Fruit fly (Drosophila melanogaster) whole organism, embryonic: ENCODE results near the gene Pi3K21B.

Experiments
- Aef1 ChIP-seq: fragments of 200-800 bp; sonication (Bioruptor generic); IDR thresholded peaks from 3 replicates; pipeline ENCODE4 v1.3.6; 2022; ENCODE audit warnings: missing biosample characterization, missing genetic modification characterization
- Bgb ChIP-seq: fragments of 200-800 bp; sonication (Bioruptor generic); IDR thresholded peaks from 2 replicates; pipeline ENCODE4 v1.3.6; 2022; ENCODE audit warnings: missing biosample characterization, missing genetic modification characterization; ENCODE audit not compliant: partially characterized antibody
- CG10267 ChIP-seq: fragments of 200-800 bp; sonication (Bioruptor generic); optimal IDR thresholded peaks from 2 replicates; lab custom pipeline; 2018; ENCODE audit warnings: missing biosample characterization, mild to moderate bottlenecking, missing genetic modification characterization, moderate library complexity
- CG10274 ChIP-seq: fragments of 200-800 bp; sonication (Bioruptor generic); optimal IDR thresholded peaks from 3 replicates; lab custom pipeline; 2017; ENCODE audit warnings: missing biosample characterization, mild to moderate bottlenecking, missing genetic modification characterization
- CG10543 ChIP-seq: fragments of 200-800 bp; sonication (Bioruptor generic); optimal IDR thresholded peaks from 3 replicates; lab custom pipeline; 2017; ENCODE audit warnings: missing biosample characterization, mild to moderate bottlenecking, missing genetic modification characterization, moderate library complexity
- CG10654 ChIP-seq: fragments of 200-800 bp; sonication (Bioruptor generic); optimal IDR thresholded peaks from 2 replicates; lab custom pipeline; 2016; ENCODE audit warnings: missing biosample characterization, missing genetic modification characterization
- CG11398 ChIP-seq: fragments of 200-800 bp; sonication (Bioruptor generic); optimal IDR thresholded peaks from 2 replicates; lab custom pipeline; 2016; ENCODE audit warnings: missing biosample characterization, missing genetic modification characterization
- CG12942 ChIP-seq: fragments of 200-800 bp; sonication (Bioruptor generic); optimal IDR thresholded peaks from 3 replicates; lab custom pipeline; 2016; ENCODE audit warnings: missing biosample characterization, missing genetic modification characterization
- CG14667 ChIP-seq: fragments of 200-800 bp; sonication (Bioruptor generic); IDR thresholded peaks from 2 replicates; pipeline ENCODE4 v1.3.6; 2022; ENCODE audit warnings: missing biosample characterization, missing genetic modification characterization
- CG1647 ChIP-seq: fragments of 200-800 bp; sonication (Bioruptor generic); optimal IDR thresholded peaks from 3 replicates; lab custom pipeline; 2016; ENCODE audit warnings: missing biosample characterization, missing genetic modification characterization
- CG16779 ChIP-seq: fragments of 200-800 bp; sonication (Bioruptor generic); IDR thresholded peaks from 2 replicates; pipeline ENCODE4 v1.3.6; 2022; ENCODE audit warnings: missing biosample characterization, missing genetic modification characterization
- CG16863 ChIP-seq: fragments of 200-800 bp; sonication (Bioruptor generic); optimal IDR thresholded peaks from 3 replicates; lab custom pipeline; 2016; ENCODE audit warnings: missing biosample characterization, missing genetic modification characterization
- CG17361 ChIP-seq: fragments of 200-800 bp; sonication (Bioruptor generic); IDR thresholded peaks from 3 replicates; pipeline ENCODE4 v1.3.6; 2022; ENCODE audit warnings: missing biosample characterization, missing genetic modification characterization
- CG17612 ChIP-seq: fragments of 200-800 bp; sonication (Bioruptor generic); IDR thresholded peaks from 2 replicates; pipeline ENCODE4 v1.3.6; 2022; ENCODE audit warnings: missing biosample characterization, missing genetic modification characterization
- CG18599 ChIP-seq: fragments of 200-800 bp; sonication (Bioruptor generic); optimal IDR thresholded peaks from 3 replicates; lab custom pipeline; 2017; ENCODE audit warnings: missing biosample characterization, missing genetic modification characterization, mild to moderate bottlenecking, moderate library complexity, missing genetic modification reagents
- CG34224 ChIP-seq: fragments of 200-800 bp; sonication (Bioruptor generic); IDR thresholded peaks from 3 replicates; pipeline ENCODE4 v1.3.6; 2022; ENCODE audit warnings: missing biosample characterization, missing genetic modification characterization; ENCODE audit not compliant: partially characterized antibody
- CG3995 ChIP-seq: fragments of 200-800 bp; sonication (Bioruptor generic); optimal IDR thresholded peaks from 3 replicates; lab custom pipeline; 2016; ENCODE audit warnings: missing biosample characterization, missing genetic modification characterization
- CG42726 ChIP-seq: fragments of 200-800 bp; sonication (Bioruptor generic); IDR thresholded peaks from 2 replicates; pipeline ENCODE4 v1.3.6; 2022; ENCODE audit warnings: missing biosample characterization, missing genetic modification characterization; ENCODE audit not compliant: partially characterized antibody
- CG6654 ChIP-seq: fragments of 200-800 bp; sonication (Bioruptor generic); optimal IDR thresholded peaks from 2 replicates; lab custom pipeline; 2017; ENCODE audit warnings: missing biosample characterization, mild to moderate bottlenecking, missing genetic modification characterization
- CG7786 ChIP-seq: fragments of 200-800 bp; sonication (Bioruptor generic); optimal IDR thresholded peaks from 2 replicates; lab custom pipeline; 2016; ENCODE audit warnings: missing biosample characterization, missing genetic modification characterization
- CG8944 ChIP-seq: fragments of 200-800 bp; sonication (Bioruptor generic); optimal IDR thresholded peaks from 3 replicates; lab custom pipeline; 2016; ENCODE audit warnings: missing biosample characterization, missing genetic modification characterization
- CG9932 ChIP-seq: fragments of 200-800 bp; sonication (Bioruptor generic); IDR thresholded peaks from 2 replicates; pipeline ENCODE4 v1.3.6; 2022; ENCODE audit warnings: missing biosample characterization, missing genetic modification characterization
- D19A ChIP-seq: fragments of 200-800 bp; optimal IDR thresholded peaks from 3 replicates; lab custom pipeline; 2019; ENCODE audit warnings: missing biosample characterization, mild to moderate bottlenecking, missing genetic modification characterization, moderate library complexity
- Hmx ChIP-seq: fragments of 200-800 bp; sonication (Bioruptor generic); optimal IDR thresholded peaks from 2 replicates; lab custom pipeline; 2016; ENCODE audit warnings: missing biosample characterization, missing genetic modification characterization
- Hr39 ChIP-seq: fragments of >200 bp; optimal IDR thresholded peaks from 2 replicates; lab custom pipeline; 2017
- Nf-YA ChIP-seq: fragments of 200-800 bp; sonication (Bioruptor generic); IDR thresholded peaks from 2 replicates; pipeline ENCODE4 v1.3.6; 2022; ENCODE audit warnings: missing biosample characterization, missing genetic modification characterization
- Oli ChIP-seq: fragments of 200-800 bp; sonication (Bioruptor generic); optimal IDR thresholded peaks from 2 replicates; lab custom pipeline; 2018; ENCODE audit warnings: missing biosample characterization, mild to moderate bottlenecking, missing genetic modification characterization, moderate library complexity
- Stat92E ChIP-seq, 3 experiments: fragments of >200 bp in 2 of 3; fragments of 200-800 bp in 1 of 3; sonication (Bioruptor generic) in 1 of 3; optimal IDR thresholded peaks; 2 replicates each; lab custom pipeline; 2017 to 2019; ENCODE audit warnings: missing biosample characterization in 3 of 3, missing genetic modification characterization in 3 of 3, mild to moderate bottlenecking in 1 of 3, moderate library complexity in 1 of 3
- caup ChIP-seq: fragments of 200-800 bp; sonication (Bioruptor generic); optimal IDR thresholded peaks from 3 replicates; lab custom pipeline; 2017; ENCODE audit warnings: missing biosample characterization, mild to moderate bottlenecking, missing genetic modification characterization, moderate library complexity; ENCODE audit not compliant: severe bottlenecking
- cg ChIP-seq: fragments of 200-800 bp; sonication (Bioruptor generic); optimal IDR thresholded peaks from 3 replicates; lab custom pipeline; 2019; ENCODE audit warnings: missing biosample characterization, mild to moderate bottlenecking, missing genetic modification characterization, moderate library complexity
- chinmo ChIP-seq: fragments of 200-800 bp; sonication (Bioruptor generic); IDR thresholded peaks from 4 replicates; pipeline ENCODE4 v1.3.6; 2022; ENCODE audit warnings: missing biosample characterization, missing genetic modification characterization; ENCODE audit not compliant: partially characterized antibody
- ci ChIP-seq: fragments of 200-800 bp; sonication (Bioruptor generic); IDR thresholded peaks from 3 replicates; pipeline ENCODE4 v1.3.6; 2022; ENCODE audit warnings: missing biosample characterization, missing genetic modification characterization
- crp ChIP-seq, 2 experiments: fragments of 200-800 bp; sonication (Bioruptor generic); optimal IDR thresholded peaks; 2 replicates in 1 of 2; 3 replicates in 1 of 2; lab custom pipeline; 2017; ENCODE audit warnings: missing biosample characterization in 2 of 2, missing genetic modification characterization in 2 of 2, mild to moderate bottlenecking in 1 of 2, moderate library complexity in 1 of 2
- emc ChIP-seq: fragments of 200-800 bp; sonication (Bioruptor generic); optimal IDR thresholded peaks from 2 replicates; lab custom pipeline; 2016; ENCODE audit warnings: missing biosample characterization, missing genetic modification characterization
- eyg ChIP-seq: fragments of 200-800 bp; sonication (Bioruptor generic); optimal IDR thresholded peaks from 3 replicates; lab custom pipeline; 2016; ENCODE audit warnings: missing biosample characterization, missing genetic modification characterization
- fd102C ChIP-seq: fragments of 200-800 bp; sonication (Bioruptor generic); optimal IDR thresholded peaks from 2 replicates; lab custom pipeline; 2018; ENCODE audit warnings: missing biosample characterization, mild to moderate bottlenecking, missing genetic modification characterization, moderate library complexity
- fd3F ChIP-seq: fragments of 200-800 bp; sonication (Bioruptor generic); optimal IDR thresholded peaks from 2 replicates; lab custom pipeline; 2018; ENCODE audit warnings: missing biosample characterization, mild to moderate bottlenecking, missing genetic modification characterization, moderate library complexity
- grau ChIP-seq: fragments of 200-800 bp; optimal IDR thresholded peaks from 3 replicates; lab custom pipeline; 2019; ENCODE audit warnings: missing biosample characterization, mild to moderate bottlenecking, missing genetic modification characterization, moderate library complexity
- lbe ChIP-seq: fragments of 200-800 bp; sonication (Bioruptor generic); optimal IDR thresholded peaks from 2 replicates; lab custom pipeline; 2016; ENCODE audit warnings: missing biosample characterization, mild to moderate bottlenecking, missing genetic modification characterization
- p53 ChIP-seq: fragments of 200-800 bp; sonication (Bioruptor generic); optimal IDR thresholded peaks from 2 replicates; lab custom pipeline; 2016; ENCODE audit warnings: missing biosample characterization, missing genetic modification characterization
- pfk ChIP-seq: fragments of 200-800 bp; sonication (Bioruptor generic); optimal IDR thresholded peaks from 2 replicates; lab custom pipeline; 2018; ENCODE audit warnings: missing biosample characterization, mild to moderate bottlenecking, missing genetic modification characterization, moderate library complexity
- row ChIP-seq: fragments of 200-800 bp; sonication (Bioruptor generic); IDR thresholded peaks from 3 replicates; pipeline ENCODE4 v1.3.6; 2022; ENCODE audit warnings: missing biosample characterization, missing genetic modification characterization
- sob ChIP-seq: fragments of 200-800 bp; sonication (Bioruptor generic); IDR thresholded peaks from 2 replicates; pipeline ENCODE4 v1.3.6; 2022; ENCODE audit warnings: missing biosample characterization, missing genetic modification characterization
- tll ChIP-seq, 2 experiments: fragments of 200-800 bp in 1 of 2; fragments of >200 bp in 1 of 2; sonication (Bioruptor generic) in 1 of 2; optimal IDR thresholded peaks; 2 replicates each; lab custom pipeline; 2017 to 2019; ENCODE audit warnings: missing biosample characterization in 2 of 2, missing genetic modification characterization in 2 of 2, mild to moderate bottlenecking in 1 of 2, moderate library complexity in 1 of 2
- ttk ChIP-seq: fragments of 200-800 bp; sonication (Bioruptor generic); IDR thresholded peaks from 2 replicates; pipeline ENCODE4 v2.1.2; 2022; ENCODE audit warnings: missing biosample characterization, missing genetic modification characterization
- unc-4 ChIP-seq: fragments of 200-800 bp; sonication (Bioruptor generic); IDR thresholded peaks from 2 replicates; pipeline ENCODE4 v1.3.6; 2022; ENCODE audit warnings: missing biosample characterization, missing genetic modification characterization; ENCODE audit not compliant: partially characterized antibody
- vfl ChIP-seq: fragments of 200-800 bp; sonication (Bioruptor generic); optimal IDR thresholded peaks from 2 replicates; lab custom pipeline; 2016; ENCODE audit warnings: missing biosample characterization, missing genetic modification characterization
- zen2 ChIP-seq: fragments of 200-800 bp; sonication (Bioruptor generic); IDR thresholded peaks from 3 replicates; pipeline ENCODE4 v1.3.6; 2022; ENCODE audit warnings: missing biosample characterization, missing genetic modification characterization; ENCODE audit not compliant: partially characterized antibody
- zfh2 ChIP-seq: fragments of 200-800 bp; sonication (Bioruptor generic); optimal IDR thresholded peaks from 2 replicates; lab custom pipeline; 2016; ENCODE audit warnings: missing biosample characterization, missing genetic modification characterization

Pi3K21B gene

dm6 chr2L:309812-310431 is 12.2 kb downstream of the Pi3K21B start (continued):
- 0 out of 3 replicates have a peak, but pooled peaks have one; percentile 26 for TF ChIP-seq zen2 (GFP tag; lab: Robert Waterston, UW)
- TF ChIP-seq fd102C: no peak
- no peak for TF ChIP-seq CG17361 (GFP tag; lab: Robert Waterston, UW)
- TF ChIP-seq eyg (GFP tag; lab: Kevin White, UChicago): no peak
- no peak for TF ChIP-seq CG10267 (tag; lab: Kevin White, UChicago)
- no peak for TF ChIP-seq CG3995 (GFP tag; lab: Kevin White, UChicago)
- no peak for TF ChIP-seq unc-4
- no peak for TF ChIP-seq CG8944 (GFP tag; lab: Kevin White, UChicago)
- TF ChIP-seq CG16779: 0 out of 2 replicates have a peak, but pooled peaks have one; percentile 22
- no peak for TF ChIP-seq Stat92E (GFP tag; optimal IDR thresholded peaks at IDR 0.05; lab: Kevin White, UChicago)
- TF ChIP-seq CG6654 (GFP tag; lab: Kevin White, UChicago): no peak
- TF ChIP-seq CG16863: no peak
- TF ChIP-seq CG10274 (GFP tag; lab: Kevin White, UChicago): no peak
- TF ChIP-seq chinmo: peak; percentile 64; the same call in 1 of the 4 replicates
- TF ChIP-seq row (GFP tag; lab: Robert Waterston, UW): no peak
- TF ChIP-seq CG42726 (GFP tag; lab: Robert Waterston, UW): no peak
- TF ChIP-seq tll (GFP tag; optimal IDR thresholded peaks at IDR 0.05; lab: Kevin White, UChicago): no peak
- no peak for TF ChIP-seq CG1647 (GFP tag; lab: Kevin White, UChicago)
- TF ChIP-seq p53: no peak
- 0 out of 2 replicates have a peak, but pooled peaks have one; percentile 26 for TF ChIP-seq Bgb (GFP tag; lab: Robert Waterston, UW)
- TF ChIP-seq CG17612: no peak
- TF ChIP-seq D19A (tag; lab: Kevin White, UChicago): no peak
- no peak for TF ChIP-seq lbe (GFP tag; lab: Kevin White, UChicago)
- TF ChIP-seq Oli (tag; lab: Kevin White, UChicago): no peak
- TF ChIP-seq Hmx: no peak
- peak; percentile 61; the same call in 2 of the 3 replicates for TF ChIP-seq ci (GFP tag; lab: Robert Waterston, UW)
- no peak for TF ChIP-seq CG7786
- no peak for TF ChIP-seq CG12942 (GFP tag; lab: Kevin White, UChicago)
- no peak for TF ChIP-seq grau
- no peak for TF ChIP-seq CG14667 (GFP tag; lab: Robert Waterston, UW)
- no peak for TF ChIP-seq CG10654 (GFP tag; lab: Kevin White, UChicago)
- peak; percentile 35 for TF ChIP-seq CG18599 (GFP tag; lab: Kevin White, UChicago)
- TF ChIP-seq ttk (GFP tag; lab: Robert Waterston, UW): no peak
- TF ChIP-seq fd3F (GFP tag; lab: Kevin White, UChicago): no peak
- TF ChIP-seq CG11398: no peak
- TF ChIP-seq cg (GFP tag; lab: Kevin White, UChicago): no peak
- no peak for TF ChIP-seq vfl
- TF ChIP-seq crp (GFP tag; optimal IDR thresholded peaks at IDR 0.05; lab: Kevin White, UChicago): no peak
- TF ChIP-seq sob (GFP tag; lab: Robert Waterston, UW): peak; percentile 29; the same call in 1 of the 2 replicates
- no peak for TF ChIP-seq pfk
- peak; percentile 42; the same call in 1 of the 3 replicates for TF ChIP-seq Aef1 (GFP tag; lab: Robert Waterston, UW)
- TF ChIP-seq caup (GFP tag; lab: Kevin White, UChicago): no peak
- TF ChIP-seq CG10543 (GFP tag; lab: Kevin White, UChicago): peak; percentile 28
- no peak for TF ChIP-seq CG9932
- TF ChIP-seq Nf-YA: no peak
- peak; percentile 60; the same call in 2 of the 3 replicates for TF ChIP-seq CG34224 (GFP tag; lab: Robert Waterston, UW)
- no peak for TF ChIP-seq Hr39
- TF ChIP-seq zfh2 (GFP tag; lab: Kevin White, UChicago): peak; percentile 3
- no peak for TF ChIP-seq emc (GFP tag; lab: Kevin White, UChicago)
